Worm (Caenorhabditis elegans): ENCODE results near the gene clec-19.

ce11 chrII:1761564-1761963 is 17.3 kb downstream of the clec-19 start, which contains the start of gene F36H5.4:
- no peak for TF ChIP-seq dao-5 (tag; optimal IDR thresholded peaks at IDR 0.05)
- TF ChIP-seq him-1 (tag; optimal IDR thresholded peaks at IDR 0.05) = no peak
